Fruit fly (Drosophila melanogaster): ENCODE measurements around the gene Smr.
A peak's percentile ranks its signal among the peaks of the same experiment; 100 is the strongest.

The Smr gene

DNA sequence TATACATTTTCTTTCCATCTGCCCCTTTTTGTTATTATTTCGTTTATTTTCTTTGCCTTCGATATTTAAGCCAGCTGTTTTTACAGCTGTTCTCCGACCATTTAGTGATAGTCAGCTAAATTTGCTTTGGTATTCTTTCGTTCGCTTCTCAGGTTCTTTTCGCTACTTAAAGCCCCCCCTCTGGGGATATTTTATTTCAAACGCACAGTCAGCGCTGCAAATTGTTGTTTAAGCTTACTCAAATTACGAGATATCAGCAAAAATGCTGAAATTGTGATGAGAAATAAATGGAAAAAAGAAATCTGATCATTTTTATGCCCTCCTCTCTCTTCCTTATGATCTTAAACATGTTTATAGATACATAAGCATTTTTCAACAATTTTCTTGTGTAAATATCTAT lies 20.4 kb downstream of the Smr start:
- TF ChIP-seq Pif1B (GFP tag; optimal IDR thresholded peaks at IDR 0.05) (no peak), Pif1A (GFP tag; optimal IDR thresholded peaks at IDR 0.05) (no peak), CG8301 (tag; optimal IDR thresholded peaks at IDR 0.05) (no peak), CG10348 (GFP tag; IDR thresholded peaks at IDR 0.05) (no peak), CG15710 (tag; optimal IDR thresholded peaks at IDR 0.05) (no peak), fd96Ca (GFP tag; IDR thresholded peaks at IDR 0.05) (no peak), CG32121 (GFP tag; IDR thresholded peaks at IDR 0.05) (no peak), CG17806 (tag; optimal IDR thresholded peaks at IDR 0.05) (no peak), CG14655 (GFP tag; optimal IDR thresholded peaks at IDR 0.05) (no peak), CG8159 (tag; optimal IDR thresholded peaks at IDR 0.05) (no peak)

DNA sequence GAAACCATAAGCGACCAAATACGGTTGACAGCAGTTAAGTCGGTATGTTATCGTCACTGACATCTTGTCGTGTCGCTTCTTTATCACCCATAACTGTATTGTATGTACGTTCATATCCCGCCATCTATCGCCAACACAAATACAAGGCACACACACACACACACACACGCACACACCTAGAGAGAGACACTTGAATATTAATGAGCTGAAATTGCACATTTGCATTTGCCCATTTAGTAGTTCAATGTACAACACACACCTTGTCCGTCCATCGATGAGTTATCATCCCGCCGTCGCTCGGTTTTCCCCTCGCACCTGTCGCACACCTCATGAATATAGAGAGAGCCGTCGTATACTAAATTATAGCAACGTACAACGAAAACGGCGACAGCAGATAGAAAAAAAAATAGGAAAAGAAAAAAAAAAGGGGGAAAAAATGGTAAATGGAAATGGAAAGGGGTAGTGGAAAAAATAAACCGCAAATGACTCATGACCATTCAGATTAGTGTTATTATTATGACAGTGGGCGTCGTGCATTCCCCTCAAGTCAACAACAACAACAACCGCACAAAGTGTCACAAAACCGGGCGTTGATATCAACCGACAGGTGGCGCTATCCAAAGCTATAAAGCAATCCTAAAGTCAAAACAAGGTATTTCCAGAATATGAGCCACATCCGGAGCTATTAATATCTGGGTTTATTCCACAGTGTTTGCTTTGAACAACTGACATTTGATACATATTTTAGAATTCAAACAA lies 21.1 kb downstream of the Smr start:
- peak; percentile 6; the same call in 1 of the 2 replicates for TF ChIP-seq Ets98B (GFP tag; IDR thresholded peaks at IDR 0.05)
- TF ChIP-seq CG34367 (tag; optimal IDR thresholded peaks at IDR 0.05): no peak

DNA sequence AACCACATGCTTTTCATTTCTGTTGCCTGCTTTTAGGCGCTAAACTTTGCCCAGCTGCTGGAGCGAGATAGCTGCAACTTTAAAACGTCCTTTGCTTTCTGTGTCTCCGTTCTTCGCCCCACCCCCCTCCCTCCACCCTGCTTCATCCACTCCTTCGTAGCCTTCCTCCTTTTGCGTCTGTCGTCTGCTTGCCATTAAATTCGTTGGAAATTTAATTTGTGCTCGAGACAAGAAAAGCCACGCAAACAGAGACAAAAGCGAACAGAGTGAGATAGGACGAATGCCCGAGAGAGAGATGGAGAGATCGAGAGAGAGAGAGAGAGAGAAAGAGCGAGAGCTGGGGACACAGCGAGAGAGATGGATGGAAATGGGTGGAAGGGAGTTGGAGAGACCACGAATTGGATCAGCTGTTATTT lies 22.5 kb downstream of the Smr start:
- TF ChIP-seq EcR (GFP tag; optimal IDR thresholded peaks at IDR 0.05): peak; percentile 12
- TF ChIP-seq CG15710 (tag; optimal IDR thresholded peaks at IDR 0.05): no peak

DNA sequence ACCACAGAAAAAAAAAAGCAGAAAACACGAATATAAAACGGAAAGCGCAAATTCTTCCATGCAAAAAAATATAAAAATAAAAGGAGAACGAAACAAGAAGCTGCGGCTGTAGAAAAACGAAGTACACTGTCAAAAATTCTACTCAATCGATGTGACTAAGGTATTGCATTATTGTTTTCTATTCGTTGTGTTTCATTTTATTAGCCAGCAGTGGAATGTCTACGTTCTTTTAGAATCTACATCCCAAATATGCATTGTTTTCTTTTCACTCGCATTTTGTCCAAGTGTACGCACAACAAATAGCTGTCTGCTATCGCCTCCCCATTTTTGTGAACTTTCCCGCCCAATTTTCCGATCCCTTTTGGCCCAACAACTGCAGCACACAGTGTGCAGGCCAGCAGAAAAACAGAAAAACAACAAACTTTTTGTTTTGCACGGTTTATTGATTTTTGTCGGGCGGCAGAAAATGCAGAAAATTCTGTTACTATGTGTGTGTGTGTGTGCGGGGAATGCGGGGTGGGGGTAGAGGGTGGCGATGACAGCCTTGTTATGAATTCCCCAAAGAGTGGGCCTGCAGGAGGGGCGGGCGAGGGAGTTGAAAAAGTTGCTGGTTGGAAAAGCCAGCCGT lies 23.2 kb downstream of the Smr start:
- TF ChIP-seq CG15710 (tag; optimal IDR thresholded peaks at IDR 0.05): peak; percentile 85
- TF ChIP-seq CG14655 (GFP tag; optimal IDR thresholded peaks at IDR 0.05): peak; percentile 90
- TF ChIP-seq CG4496 (GFP tag; IDR thresholded peaks at IDR 0.05): peak; percentile 93
- TF ChIP-seq EcR (GFP tag; optimal IDR thresholded peaks at IDR 0.05): no peak
- TF ChIP-seq CG34367 (tag; optimal IDR thresholded peaks at IDR 0.05): peak; percentile 86
- peak; percentile 90 for TF ChIP-seq fd96Ca (GFP tag; IDR thresholded peaks at IDR 0.05)
- peak; percentile 80 for TF ChIP-seq gl (tag; optimal IDR thresholded peaks at IDR 0.05)
- peak; percentile 85 for TF ChIP-seq CG9948 (tag; optimal IDR thresholded peaks at IDR 0.05)
- peak; percentile 87 for TF ChIP-seq Pif1A (GFP tag; optimal IDR thresholded peaks at IDR 0.05)
- peak; percentile 88 for TF ChIP-seq CG17806 (tag; optimal IDR thresholded peaks at IDR 0.05)
- peak; percentile 75 for TF ChIP-seq Ets98B (GFP tag; IDR thresholded peaks at IDR 0.05)
- peak; percentile 37; the same call in 1 of the 2 replicates for TF ChIP-seq CG10348 (GFP tag; IDR thresholded peaks at IDR 0.05)
- peak; percentile 71 for TF ChIP-seq D1 (tag; optimal IDR thresholded peaks at IDR 0.05)
- peak; percentile 81 for TF ChIP-seq Pif1B (GFP tag; optimal IDR thresholded peaks at IDR 0.05)
- peak; percentile 77 for TF ChIP-seq rn (GFP tag; IDR thresholded peaks at IDR 0.05)
- peak; percentile 89 for TF ChIP-seq CG8159 (tag; optimal IDR thresholded peaks at IDR 0.05)
- peak; percentile 84 for TF ChIP-seq CG8301 (tag; optimal IDR thresholded peaks at IDR 0.05)
- TF ChIP-seq CG32121 (GFP tag; IDR thresholded peaks at IDR 0.05): peak; percentile 68
- TF ChIP-seq CG13204 (GFP tag; optimal IDR thresholded peaks at IDR 0.05): peak; percentile 57
- peak; percentile 76 for TF ChIP-seq CG12605 (GFP tag; IDR thresholded peaks at IDR 0.05)
- TF ChIP-seq Snoo (tag; optimal IDR thresholded peaks at IDR 0.05): peak; percentile 64

DNA sequence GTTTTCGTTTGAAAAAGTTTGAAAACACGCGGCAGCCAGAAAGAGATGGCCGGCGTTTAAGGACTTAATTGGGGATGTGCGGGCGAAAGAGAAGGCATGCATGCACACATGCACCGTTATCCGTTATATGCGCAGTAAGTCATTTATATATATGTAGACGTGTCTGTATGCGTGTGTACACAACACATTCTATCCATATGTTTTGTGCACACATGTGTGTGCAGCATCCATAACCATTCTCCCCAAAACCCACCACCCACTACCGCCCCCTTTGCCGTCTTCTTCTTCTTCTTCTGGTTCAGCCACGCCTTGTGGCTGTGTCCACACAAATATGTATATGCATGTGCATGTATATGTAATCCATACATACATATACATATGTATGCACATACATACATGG lies 23.8 kb downstream of the Smr start:
- no peak for TF ChIP-seq CG14655 (GFP tag; optimal IDR thresholded peaks at IDR 0.05)

DNA sequence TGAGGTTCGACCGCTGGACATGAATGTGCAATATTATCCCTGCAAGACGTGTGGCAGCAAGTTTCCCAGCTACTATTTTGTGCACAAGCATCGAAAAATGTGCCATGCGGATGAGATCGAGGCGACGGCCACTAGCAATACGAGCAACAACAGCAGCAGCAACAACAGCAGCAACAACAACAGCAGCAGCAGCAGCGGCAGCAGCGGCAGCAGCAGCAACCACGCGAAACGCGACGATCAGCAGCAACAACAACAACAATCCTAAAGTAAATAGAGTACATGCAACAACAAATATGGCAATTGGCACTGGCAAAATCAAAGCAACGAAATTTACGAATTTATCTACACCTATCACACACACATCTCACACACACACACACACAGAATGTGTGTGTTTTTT lies 34.1 kb downstream of the Smr start:
- TF ChIP-seq EcR (GFP tag; optimal IDR thresholded peaks at IDR 0.05) (no peak), CG17806 (tag; optimal IDR thresholded peaks at IDR 0.05) (no peak), CG8159 (tag; optimal IDR thresholded peaks at IDR 0.05) (no peak), CG34367 (tag; optimal IDR thresholded peaks at IDR 0.05) (no peak), CG14655 (GFP tag; optimal IDR thresholded peaks at IDR 0.05) (no peak), CG13204 (GFP tag; optimal IDR thresholded peaks at IDR 0.05) (no peak), Ets98B (GFP tag; IDR thresholded peaks at IDR 0.05) (no peak), CG9948 (tag; optimal IDR thresholded peaks at IDR 0.05) (no peak), Pif1B (GFP tag; optimal IDR thresholded peaks at IDR 0.05) (no peak), Pif1A (GFP tag; optimal IDR thresholded peaks at IDR 0.05) (no peak)

DNA sequence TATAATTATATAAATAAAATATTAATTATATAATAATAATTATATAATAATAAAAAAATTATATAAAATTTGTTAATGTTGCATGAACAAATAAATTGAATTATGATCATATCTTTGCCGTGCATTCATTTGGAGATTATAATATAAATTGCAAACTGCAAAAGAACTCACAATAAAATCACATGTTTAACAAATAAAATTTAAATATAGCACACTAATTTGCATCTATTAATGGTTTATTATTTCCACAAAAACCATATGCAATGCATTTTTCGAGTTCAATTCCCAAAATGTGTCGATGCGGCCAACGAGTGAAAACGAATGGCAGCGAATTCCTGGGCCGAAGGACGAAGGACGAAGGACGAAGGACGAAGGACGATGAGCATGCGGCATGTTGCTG lies 36.9 kb downstream of the Smr start, which contains the start of gene CG15725:
Gene CG15725 (plus strand): TSS at position 301 of the 400 bp plus-strand sequence.
- TF ChIP-seq CG32121 (GFP tag; IDR thresholded peaks at IDR 0.05) (no peak), D1 (tag; optimal IDR thresholded peaks at IDR 0.05) (no peak), CG17806 (tag; optimal IDR thresholded peaks at IDR 0.05) (no peak), Pif1A (GFP tag; optimal IDR thresholded peaks at IDR 0.05) (no peak), CG8159 (tag; optimal IDR thresholded peaks at IDR 0.05) (no peak), CG14655 (GFP tag; optimal IDR thresholded peaks at IDR 0.05) (no peak), Ets98B (GFP tag; IDR thresholded peaks at IDR 0.05) (no peak), CG9948 (tag; optimal IDR thresholded peaks at IDR 0.05) (no peak), CG4496 (GFP tag; IDR thresholded peaks at IDR 0.05) (no peak), CG13204 (GFP tag; optimal IDR thresholded peaks at IDR 0.05) (no peak)
